Worm (Caenorhabditis elegans) whole organism, L4 larva: ENCODE data around the gene lias-1.

Experiments used
- D1046.2 ChIP-seq: fragments of 200-800 bp; sonication (Bioruptor generic); IDR thresholded peaks from 2 replicates; pipeline ENCODE4 v1.3.6; 2022; ENCODE audit warnings: missing genetic modification characterization, missing compliant biosample characterization
- F10B5.3 ChIP-seq: sonication (generic microtip); optimal IDR thresholded peaks from 2 replicates; lab custom pipeline; 2016; ENCODE audit warnings: mild to moderate bottlenecking, missing genetic modification characterization, missing compliant biosample characterization
- R02D3.7 ChIP-seq: fragments of 150-350 bp; sonication (generic microtip); optimal IDR thresholded peaks from 3 replicates; lab custom pipeline; 2014; ENCODE audit warnings: missing biosample characterization, missing genetic modification characterization
- T20F7.1 ChIP-seq: fragments of 200-800 bp; sonication (Bioruptor generic); optimal IDR thresholded peaks from 2 replicates; lab custom pipeline; 2018; ENCODE audit warnings: mild to moderate bottlenecking, missing genetic modification characterization, missing compliant biosample characterization
- Y5F2A.4 ChIP-seq: fragments of 200-800 bp; sonication (Bioruptor generic); optimal IDR thresholded peaks from 2 replicates; lab custom pipeline; 2018; ENCODE audit warnings: mild to moderate bottlenecking, missing genetic modification characterization, missing compliant biosample characterization
- aha-1 ChIP-seq: fragments of 150-350 bp; peaks from one replicate; lab custom pipeline; 2014; ENCODE audit warnings: missing biosample characterization, missing genetic modification characterization
- ama-1 ChIP-seq: fragments of 150-350 bp; optimal IDR thresholded peaks from 2 replicates; lab custom pipeline; 2014; ENCODE audit warnings: inconsistent platforms, mixed read lengths
- ceh-28 ChIP-seq: fragments of 150-350 bp; optimal IDR thresholded peaks from 2 replicates; lab custom pipeline; 2014; ENCODE audit warnings: missing biosample characterization, missing genetic modification reagents, missing genetic modification characterization
- ceh-62 ChIP-seq: sonication (generic microtip); optimal IDR thresholded peaks from 2 replicates; lab custom pipeline; 2017; ENCODE audit warnings: missing biosample characterization, missing genetic modification characterization
- ces-1 ChIP-seq: fragments of 150-350 bp; sonication (generic microtip); optimal IDR thresholded peaks from 4 replicates; lab custom pipeline; 2014; ENCODE audit warnings: missing biosample characterization, missing genetic modification reagents, missing genetic modification characterization
- ctbp-1 ChIP-seq: fragments of 200-800 bp; sonication (Bioruptor generic); IDR thresholded peaks from 2 replicates; pipeline ENCODE4 v1.3.6; 2022; ENCODE audit warnings: missing genetic modification reagents, missing genetic modification characterization, missing compliant biosample characterization
- daf-12 ChIP-seq: fragments of 150-350 bp; optimal IDR thresholded peaks from 2 replicates; lab custom pipeline; 2014; ENCODE audit warnings: missing biosample characterization, missing genetic modification reagents, missing genetic modification characterization
- dmd-8 ChIP-seq: fragments of 200-800 bp; sonication (Bioruptor generic); IDR thresholded peaks from 2 replicates; pipeline ENCODE4 v1.3.6; 2022; ENCODE audit warnings: missing genetic modification characterization, missing compliant biosample characterization
- dpl-1 ChIP-seq: fragments of 150-350 bp; optimal IDR thresholded peaks from 2 replicates; lab custom pipeline; 2014; ENCODE audit warnings: missing biosample characterization, missing genetic modification reagents, missing genetic modification characterization
- hlh-30 ChIP-seq: sonication (generic microtip); optimal IDR thresholded peaks from 2 replicates; lab custom pipeline; 2017; ENCODE audit warnings: antibody characterized with exemption, mild to moderate bottlenecking, missing genetic modification characterization, missing compliant biosample characterization; ENCODE audit not compliant: insufficient read depth
- hmg-1.1 ChIP-seq: fragments of 200-800 bp; sonication (Bioruptor generic); IDR thresholded peaks from 2 replicates; pipeline ENCODE4 v1.3.6; 2022; ENCODE audit warnings: missing genetic modification reagents, missing genetic modification characterization, missing compliant biosample characterization
- lin-29 ChIP-seq: fragments of 200-800 bp; sonication (Bioruptor generic); IDR thresholded peaks from 2 replicates; pipeline ENCODE4 v1.3.6; 2022; ENCODE audit warnings: missing genetic modification reagents, missing genetic modification characterization, missing compliant biosample characterization
- lin-38 ChIP-seq: fragments of 200-800 bp; sonication (Bioruptor generic); IDR thresholded peaks from 2 replicates; pipeline ENCODE4 v1.3.6; 2022; ENCODE audit warnings: missing genetic modification reagents, missing genetic modification characterization, missing compliant biosample characterization
- lin-39 ChIP-seq: fragments of 150-350 bp; optimal IDR thresholded peaks from 2 replicates; lab custom pipeline; 2014; ENCODE audit warnings: missing biosample characterization, missing genetic modification reagents, missing genetic modification characterization
- lsy-2 ChIP-seq, 2 experiments: fragments of 150-350 bp in 1 of 2; sonication (generic microtip) in 1 of 2; optimal IDR thresholded peaks; 2 replicates each; lab custom pipeline; 2014 to 2017; ENCODE audit warnings: missing biosample characterization in 2 of 2, missing genetic modification characterization in 2 of 2
- madf-9 ChIP-seq: fragments of 200-800 bp; sonication (Bioruptor generic); conservative IDR thresholded peaks from 2 replicates; pipeline ENCODE4 v1.3.6; 2022; ENCODE audit warnings: missing genetic modification reagents, missing genetic modification characterization, missing compliant biosample characterization
- nhr-102 ChIP-seq: sonication (generic microtip); optimal IDR thresholded peaks from 2 replicates; lab custom pipeline; 2016; ENCODE audit warnings: mild to moderate bottlenecking, missing genetic modification characterization, moderate library complexity, missing compliant biosample characterization
- nhr-111 ChIP-seq: fragments of 200-800 bp; sonication (Bioruptor generic); optimal IDR thresholded peaks from 2 replicates; lab custom pipeline; 2018; ENCODE audit warnings: mild to moderate bottlenecking, missing genetic modification characterization, missing compliant biosample characterization
- nhr-237 ChIP-seq: sonication (generic microtip); optimal IDR thresholded peaks from 2 replicates; lab custom pipeline; 2017; ENCODE audit warnings: missing biosample characterization, missing genetic modification characterization
- nhr-41 ChIP-seq: fragments of 200-800 bp; sonication (Bioruptor generic); IDR thresholded peaks from 2 replicates; pipeline ENCODE4 v1.3.6; 2022; ENCODE audit warnings: missing genetic modification reagents, missing genetic modification characterization, missing compliant biosample characterization
- nhr-6 ChIP-seq: fragments of 150-350 bp; optimal IDR thresholded peaks from 2 replicates; lab custom pipeline; 2014; ENCODE audit warnings: missing biosample characterization, missing genetic modification characterization
- nhr-77 ChIP-seq: fragments of 150-350 bp; optimal IDR thresholded peaks from 2 replicates; lab custom pipeline; 2014; ENCODE audit warnings: missing biosample characterization, missing genetic modification characterization
- php-3 ChIP-seq: fragments of 200-800 bp; sonication (Bioruptor generic); IDR thresholded peaks from 2 replicates; pipeline ENCODE4 v1.3.6; 2022; ENCODE audit warnings: missing genetic modification reagents, missing genetic modification characterization, missing compliant biosample characterization
- pqm-1 ChIP-seq: sonication (generic microtip); optimal IDR thresholded peaks from 2 replicates; lab custom pipeline; 2017; ENCODE audit warnings: missing biosample characterization, missing genetic modification characterization
- sdz-12 ChIP-seq: fragments of 200-800 bp; sonication (Bioruptor generic); optimal IDR thresholded peaks from 2 replicates; lab custom pipeline; 2018; ENCODE audit warnings: mild to moderate bottlenecking, missing genetic modification characterization, missing compliant biosample characterization
- skn-1 ChIP-seq: fragments of 150-350 bp; optimal IDR thresholded peaks from 2 replicates; lab custom pipeline; 2014; ENCODE audit warnings: missing biosample characterization, missing genetic modification characterization
- snpc-4 ChIP-seq: fragments of 150-350 bp; optimal IDR thresholded peaks from 2 replicates; lab custom pipeline; 2014; ENCODE audit warnings: missing biosample characterization, missing genetic modification characterization
- spr-1 ChIP-seq: sonication (generic microtip); optimal IDR thresholded peaks from 2 replicates; lab custom pipeline; 2016; ENCODE audit warnings: mild to moderate bottlenecking, missing genetic modification characterization, missing compliant biosample characterization
- tra-1 ChIP-seq: fragments of 200-800 bp; sonication (Bioruptor generic); IDR thresholded peaks from 2 replicates; pipeline ENCODE4 v1.3.6; 2022; ENCODE audit warnings: missing genetic modification reagents, missing genetic modification characterization, missing compliant biosample characterization
- vab-7 ChIP-seq: fragments of 200-800 bp; sonication (Bioruptor generic); IDR thresholded peaks from 2 replicates; pipeline ENCODE4 v1.3.6; 2022; ENCODE audit warnings: missing genetic modification reagents, missing genetic modification characterization, missing compliant biosample characterization
- zfp-2 ChIP-seq: sonication (generic microtip); optimal IDR thresholded peaks from 2 replicates; lab custom pipeline; 2016; ENCODE audit warnings: mild to moderate bottlenecking, missing genetic modification characterization, missing compliant biosample characterization
- zip-11 ChIP-seq: fragments of 200-800 bp; sonication (Bioruptor generic); IDR thresholded peaks from 2 replicates; pipeline ENCODE4 v1.3.6; 2022; ENCODE audit warnings: missing genetic modification characterization, missing compliant biosample characterization
- ztf-11 ChIP-seq: fragments of 150-350 bp; optimal IDR thresholded peaks from 2 replicates; lab custom pipeline; 2014; ENCODE audit warnings: missing biosample characterization, missing genetic modification characterization
- ztf-7 ChIP-seq: fragments of 150-350 bp; optimal IDR thresholded peaks from 2 replicates; lab custom pipeline; 2014; ENCODE audit warnings: missing biosample characterization, missing genetic modification characterization

Gene lias-1

ce11 chrIII:3505051-3505548 is at the start of gene lias-1 (continued):
- TF ChIP-seq lin-38 (peak; percentile 83), ztf-7 (tag; lab: Kevin White, UChicago) (peak; percentile 6), aha-1 (no peak)

ce11 chrIII:3553349-3553748 is 48.4 kb upstream of the lias-1 start, which contains the start of gene C54C6.4:
Gene C54C6.4 (plus strand): TSS chrIII:3553649.
- no peak for TF ChIP-seq nhr-237 (tag; lab: Kevin White, UChicago)
- no peak for TF ChIP-seq php-3
- no peak for TF ChIP-seq nhr-77 (tag; lab: Kevin White, UChicago)
- TF ChIP-seq lin-29 (GFP tag; lab: Robert Waterston, UW) = no peak
- no peak for TF ChIP-seq ctbp-1 (GFP tag; lab: Robert Waterston, UW)
- TF ChIP-seq lin-39 (tag; lab: Kevin White, UChicago) = no peak
- no peak for TF ChIP-seq tra-1 (GFP tag; lab: Robert Waterston, UW)
- TF ChIP-seq daf-12 (tag; lab: Kevin White, UChicago) = no peak
- no peak for TF ChIP-seq R02D3.7 (tag; lab: Kevin White, UChicago)
- TF ChIP-seq ztf-11 (tag; lab: Kevin White, UChicago) = no peak
- no peak for TF ChIP-seq dmd-8 (GFP tag; lab: Robert Waterston, UW)
- TF ChIP-seq aha-1 = no peak
- TF ChIP-seq dpl-1 (GFP tag; lab: Kevin White, UChicago) = no peak
- TF ChIP-seq spr-1 = no peak
- no peak for TF ChIP-seq ama-1 (lab: Kevin White, UChicago)
- no peak for TF ChIP-seq sdz-12
- no peak for TF ChIP-seq lsy-2 (tag; optimal IDR thresholded peaks at IDR 0.05; lab: Kevin White, UChicago)
- TF ChIP-seq ceh-62 (tag; lab: Kevin White, UChicago) = no peak

ce11 chrIII:3550364-3550763 is 45.5 kb upstream of the lias-1 start:
- TF ChIP-seq ceh-28 (no peak), nhr-41 (GFP tag; lab: Robert Waterston, UW) (no peak), aha-1 (peak; percentile 84), nhr-6 (tag; lab: Kevin White, UChicago) (no peak)
- TF ChIP-seq, all 104 proteins: peak for 1

- TF ChIP-seq vab-7 (GFP tag; lab: Robert Waterston, UW) = no peak
- TF ChIP-seq nhr-102 (tag; lab: Kevin White, UChicago) = no peak
- TF ChIP-seq R02D3.7 (tag; lab: Kevin White, UChicago) = no peak
- TF ChIP-seq T20F7.1 = no peak
- no peak for TF ChIP-seq F10B5.3 (tag; lab: Kevin White, UChicago)
- TF ChIP-seq D1046.2 (GFP tag; lab: Robert Waterston, UW) = no peak
- no peak for TF ChIP-seq skn-1
- TF ChIP-seq pqm-1 = no peak
- TF ChIP-seq Y5F2A.4 (GFP tag; lab: Kevin White, UChicago) = no peak
- no peak for TF ChIP-seq dpl-1 (GFP tag; lab: Kevin White, UChicago)
- TF ChIP-seq zfp-2 (tag; lab: Kevin White, UChicago) = no peak
- no peak for TF ChIP-seq hlh-30 (tag; lab: Kevin White, UChicago)
- no peak for TF ChIP-seq ces-1
- TF ChIP-seq spr-1 = no peak
- no peak for TF ChIP-seq madf-9
- no peak for TF ChIP-seq nhr-111
- no peak for TF ChIP-seq lin-39 (tag; lab: Kevin White, UChicago)
- TF ChIP-seq snpc-4 (tag; lab: Kevin White, UChicago) = no peak
- TF ChIP-seq zip-11 (GFP tag; lab: Robert Waterston, UW) = no peak
- no peak for TF ChIP-seq hmg-1.1 (GFP tag; lab: Robert Waterston, UW)
Observed at ce11 chrIII:3549750-3550149, 44.8 kb upstream of the lias-1 start, which contains the start of gene C54C6.5. Gene C54C6.5 (minus strand): TSS chrIII:3549850.
